Worm (Caenorhabditis elegans) whole organism, L4 larva: ENCODE measurements around the gene F59B10.3.

Source experiments
- D1046.2 ChIP-seq: fragments of 200-800 bp; sonication (Bioruptor generic); IDR thresholded peaks from 2 replicates; pipeline ENCODE4 v1.3.6; 2022; ENCODE audit warnings: missing genetic modification characterization, missing compliant biosample characterization
- F10B5.3 ChIP-seq: sonication (generic microtip); optimal IDR thresholded peaks from 2 replicates; lab custom pipeline; 2016; ENCODE audit warnings: mild to moderate bottlenecking, missing genetic modification characterization, missing compliant biosample characterization
- F37D6.2 ChIP-seq: sonication (generic microtip); optimal IDR thresholded peaks from 2 replicates; lab custom pipeline; 2016; ENCODE audit warnings: mild to moderate bottlenecking, missing genetic modification characterization, missing compliant biosample characterization
- F44E2.7 ChIP-seq: fragments of 200-800 bp; sonication (Bioruptor generic); IDR thresholded peaks from 2 replicates; pipeline ENCODE4 v2.1.2; 2022; ENCODE audit warnings: missing genetic modification characterization, missing compliant biosample characterization
- F49E8.2 ChIP-seq: sonication (generic microtip); optimal IDR thresholded peaks from 2 replicates; lab custom pipeline; 2016; ENCODE audit warnings: missing compliant biosample characterization, mild to moderate bottlenecking, missing genetic modification characterization, borderline replicate concordance
- T20F7.1 ChIP-seq: fragments of 200-800 bp; sonication (Bioruptor generic); optimal IDR thresholded peaks from 2 replicates; lab custom pipeline; 2018; ENCODE audit warnings: mild to moderate bottlenecking, missing genetic modification characterization, missing compliant biosample characterization
- Y5F2A.4 ChIP-seq: fragments of 200-800 bp; sonication (Bioruptor generic); optimal IDR thresholded peaks from 2 replicates; lab custom pipeline; 2018; ENCODE audit warnings: mild to moderate bottlenecking, missing genetic modification characterization, missing compliant biosample characterization
- aha-1 ChIP-seq: fragments of 150-350 bp; peaks from one replicate; lab custom pipeline; 2014; ENCODE audit warnings: missing biosample characterization, missing genetic modification characterization
- ama-1 ChIP-seq: fragments of 150-350 bp; optimal IDR thresholded peaks from 2 replicates; lab custom pipeline; 2014; ENCODE audit warnings: inconsistent platforms, mixed read lengths
- arid-1 ChIP-seq: fragments of 200-800 bp; sonication (Bioruptor generic); conservative IDR thresholded peaks from 2 replicates; pipeline ENCODE4 v1.3.6; 2022; ENCODE audit warnings: missing genetic modification reagents, missing genetic modification characterization, missing compliant biosample characterization
- attf-4 ChIP-seq: sonication (generic microtip); optimal IDR thresholded peaks from 3 replicates; lab custom pipeline; 2017; ENCODE audit warnings: missing biosample characterization, missing genetic modification characterization
- ceh-32 ChIP-seq: sonication (generic microtip); optimal IDR thresholded peaks from 2 replicates; lab custom pipeline; 2016; ENCODE audit warnings: mild to moderate bottlenecking, missing genetic modification characterization, missing compliant biosample characterization; ENCODE audit not compliant: poor library complexity
- ceh-44 ChIP-seq: fragments of 200-800 bp; sonication (Bioruptor generic); IDR thresholded peaks from 2 replicates; pipeline ENCODE4 v1.3.6; 2022; ENCODE audit warnings: missing genetic modification reagents, missing genetic modification characterization, missing compliant biosample characterization
- ceh-62 ChIP-seq: sonication (generic microtip); optimal IDR thresholded peaks from 2 replicates; lab custom pipeline; 2017; ENCODE audit warnings: missing biosample characterization, missing genetic modification characterization
- cey-2 ChIP-seq: sonication (generic microtip); optimal IDR thresholded peaks from 3 replicates; lab custom pipeline; 2017; ENCODE audit warnings: missing genetic modification characterization, mild to moderate bottlenecking, missing compliant biosample characterization, antibody characterized with exemption, borderline replicate concordance; ENCODE audit not compliant: insufficient read depth
- ctbp-1 ChIP-seq: fragments of 200-800 bp; sonication (Bioruptor generic); IDR thresholded peaks from 2 replicates; pipeline ENCODE4 v1.3.6; 2022; ENCODE audit warnings: missing genetic modification reagents, missing genetic modification characterization, missing compliant biosample characterization
- daf-19 ChIP-seq: fragments of 200-800 bp; sonication (Bioruptor generic); conservative IDR thresholded peaks from 2 replicates; pipeline ENCODE4 v1.3.6; 2022; ENCODE audit warnings: missing genetic modification characterization, missing compliant biosample characterization
- daf-8 ChIP-seq: fragments of 200-800 bp; sonication (Bioruptor generic); IDR thresholded peaks from 2 replicates; pipeline ENCODE4 v1.3.6; 2022; ENCODE audit warnings: missing genetic modification characterization, missing compliant biosample characterization
- dmd-8 ChIP-seq: fragments of 200-800 bp; sonication (Bioruptor generic); IDR thresholded peaks from 2 replicates; pipeline ENCODE4 v1.3.6; 2022; ENCODE audit warnings: missing genetic modification characterization, missing compliant biosample characterization
- dmd-9 ChIP-seq: fragments of 200-800 bp; sonication (Bioruptor generic); IDR thresholded peaks from 2 replicates; pipeline ENCODE4 v1.3.6; 2022; ENCODE audit warnings: missing genetic modification reagents, missing genetic modification characterization, missing compliant biosample characterization
- dpl-1 ChIP-seq: fragments of 150-350 bp; optimal IDR thresholded peaks from 2 replicates; lab custom pipeline; 2014; ENCODE audit warnings: missing biosample characterization, missing genetic modification reagents, missing genetic modification characterization
- duxl-1 ChIP-seq: sonication (generic microtip); optimal IDR thresholded peaks from 2 replicates; lab custom pipeline; 2016; ENCODE audit warnings: mild to moderate bottlenecking, missing genetic modification characterization, moderate library complexity, missing compliant biosample characterization; ENCODE audit not compliant: poor library complexity
- egl-27 ChIP-seq: sonication (generic microtip); optimal IDR thresholded peaks from 3 replicates; lab custom pipeline; 2017; ENCODE audit warnings: missing biosample characterization, missing genetic modification reagents, missing genetic modification characterization
- egl-43 ChIP-seq: fragments of 200-800 bp; sonication (Bioruptor generic); IDR thresholded peaks from 2 replicates; pipeline ENCODE4 v1.3.6; 2022; ENCODE audit warnings: missing genetic modification reagents, missing genetic modification characterization, missing compliant biosample characterization
- fos-1 ChIP-seq: fragments of 150-350 bp; optimal IDR thresholded peaks from 2 replicates; lab custom pipeline; 2014; ENCODE audit warnings: missing biosample characterization, missing genetic modification characterization
- hlh-30 ChIP-seq: sonication (generic microtip); optimal IDR thresholded peaks from 2 replicates; lab custom pipeline; 2017; ENCODE audit warnings: antibody characterized with exemption, mild to moderate bottlenecking, missing genetic modification characterization, missing compliant biosample characterization; ENCODE audit not compliant: insufficient read depth
- hmg-1.1 ChIP-seq: fragments of 200-800 bp; sonication (Bioruptor generic); IDR thresholded peaks from 2 replicates; pipeline ENCODE4 v1.3.6; 2022; ENCODE audit warnings: missing genetic modification reagents, missing genetic modification characterization, missing compliant biosample characterization
- lin-29 ChIP-seq: fragments of 200-800 bp; sonication (Bioruptor generic); IDR thresholded peaks from 2 replicates; pipeline ENCODE4 v1.3.6; 2022; ENCODE audit warnings: missing genetic modification reagents, missing genetic modification characterization, missing compliant biosample characterization
- lin-38 ChIP-seq: fragments of 200-800 bp; sonication (Bioruptor generic); IDR thresholded peaks from 2 replicates; pipeline ENCODE4 v1.3.6; 2022; ENCODE audit warnings: missing genetic modification reagents, missing genetic modification characterization, missing compliant biosample characterization
- lin-39 ChIP-seq: fragments of 150-350 bp; optimal IDR thresholded peaks from 2 replicates; lab custom pipeline; 2014; ENCODE audit warnings: missing biosample characterization, missing genetic modification reagents, missing genetic modification characterization
- lsy-2 ChIP-seq, 2 experiments: fragments of 150-350 bp in 1 of 2; sonication (generic microtip) in 1 of 2; optimal IDR thresholded peaks; 2 replicates each; lab custom pipeline; 2014 to 2017; ENCODE audit warnings: missing biosample characterization in 2 of 2, missing genetic modification characterization in 2 of 2
- mdt-29 ChIP-seq: fragments of 200-800 bp; sonication (Bioruptor generic); IDR thresholded peaks from 2 replicates; pipeline ENCODE4 v1.3.6; 2022; ENCODE audit warnings: missing genetic modification reagents, missing genetic modification characterization, missing compliant biosample characterization
- mep-1 ChIP-seq: fragments of 150-350 bp; sonication (generic microtip); optimal IDR thresholded peaks from 3 replicates; lab custom pipeline; 2014; ENCODE audit warnings: missing biosample characterization, missing genetic modification characterization
- mes-2 ChIP-seq: sonication (generic microtip); optimal IDR thresholded peaks from 2 replicates; lab custom pipeline; 2016; ENCODE audit warnings: missing genotype, mild to moderate bottlenecking, missing genetic modification characterization, missing compliant biosample characterization; ENCODE audit not compliant: poor library complexity, severe bottlenecking
- nhr-10 ChIP-seq: fragments of 150-350 bp; optimal IDR thresholded peaks from 2 replicates; lab custom pipeline; 2014; ENCODE audit warnings: missing biosample characterization, missing genetic modification characterization
- nhr-11 ChIP-seq: fragments of 150-350 bp; optimal IDR thresholded peaks from 2 replicates; lab custom pipeline; 2014; ENCODE audit warnings: missing biosample characterization, missing genetic modification characterization
- nhr-111 ChIP-seq: fragments of 200-800 bp; sonication (Bioruptor generic); optimal IDR thresholded peaks from 2 replicates; lab custom pipeline; 2018; ENCODE audit warnings: mild to moderate bottlenecking, missing genetic modification characterization, missing compliant biosample characterization
- nhr-25 ChIP-seq: sonication (generic microtip); optimal IDR thresholded peaks from 2 replicates; lab custom pipeline; 2017; ENCODE audit warnings: missing genetic modification characterization, mild to moderate bottlenecking, missing compliant biosample characterization, antibody characterized with exemption, moderate library complexity, borderline replicate concordance; ENCODE audit not compliant: insufficient read depth
- nhr-41 ChIP-seq: fragments of 200-800 bp; sonication (Bioruptor generic); IDR thresholded peaks from 2 replicates; pipeline ENCODE4 v1.3.6; 2022; ENCODE audit warnings: missing genetic modification reagents, missing genetic modification characterization, missing compliant biosample characterization
- nhr-48 ChIP-seq: sonication (generic microtip); optimal IDR thresholded peaks from 2 replicates; lab custom pipeline; 2016; ENCODE audit warnings: mild to moderate bottlenecking, missing genetic modification characterization, missing compliant biosample characterization
- nhr-6 ChIP-seq: fragments of 150-350 bp; optimal IDR thresholded peaks from 2 replicates; lab custom pipeline; 2014; ENCODE audit warnings: missing biosample characterization, missing genetic modification characterization
- nhr-77 ChIP-seq: fragments of 150-350 bp; optimal IDR thresholded peaks from 2 replicates; lab custom pipeline; 2014; ENCODE audit warnings: missing biosample characterization, missing genetic modification characterization
- pha-4 ChIP-seq, 2 experiments: fragments of 150-350 bp in 1 of 2; fragments of 200-800 bp in 1 of 2; sonication (Bioruptor generic) in 1 of 2; IDR thresholded peaks in 1 of 2; optimal IDR thresholded peaks in 1 of 2; 2 replicates each; pipeline versions ENCODE4 v1.3.6 to Lab custom; 2014 to 2022; ENCODE audit warnings: missing genetic modification characterization in 2 of 2, missing genetic modification reagents in 2 of 2, missing biosample characterization in 1 of 2, missing compliant biosample characterization in 1 of 2
- saeg-2 ChIP-seq: fragments of 200-800 bp; sonication (Bioruptor generic); IDR thresholded peaks from 2 replicates; pipeline ENCODE4 v1.3.6; 2022; ENCODE audit warnings: missing genetic modification reagents, missing genetic modification characterization, missing compliant biosample characterization
- snpc-4 ChIP-seq: fragments of 150-350 bp; optimal IDR thresholded peaks from 2 replicates; lab custom pipeline; 2014; ENCODE audit warnings: missing biosample characterization, missing genetic modification characterization
- tag-97 ChIP-seq: fragments of 200-800 bp; sonication (Bioruptor generic); IDR thresholded peaks from 2 replicates; pipeline ENCODE4 v1.3.6; 2022; ENCODE audit warnings: missing genetic modification characterization, missing compliant biosample characterization
- unc-130 ChIP-seq: sonication (generic microtip); optimal IDR thresholded peaks from 2 replicates; lab custom pipeline; 2016; ENCODE audit warnings: missing genetic modification reagents, missing genetic modification characterization, missing compliant biosample characterization
- unc-62 ChIP-seq, 3 experiments: fragments of 150-350 bp in 1 of 3; sonication (generic microtip); optimal IDR thresholded peaks in 2 of 3; peaks in 1 of 3; 1 replicate in 1 of 3; 2 replicates in 2 of 3; lab custom pipeline; 2014 to 2017; ENCODE audit warnings: missing biosample characterization in 3 of 3, missing genetic modification characterization in 3 of 3, missing genetic modification reagents in 3 of 3, missing genotype in 1 of 3
- zip-11 ChIP-seq: fragments of 200-800 bp; sonication (Bioruptor generic); IDR thresholded peaks from 2 replicates; pipeline ENCODE4 v1.3.6; 2022; ENCODE audit warnings: missing genetic modification characterization, missing compliant biosample characterization
- zip-2 ChIP-seq: fragments of 150-350 bp; optimal IDR thresholded peaks from 2 replicates; lab custom pipeline; 2014; ENCODE audit warnings: missing biosample characterization, missing genetic modification characterization
- ztf-11 ChIP-seq: fragments of 150-350 bp; optimal IDR thresholded peaks from 2 replicates; lab custom pipeline; 2014; ENCODE audit warnings: missing biosample characterization, missing genetic modification characterization

The F59B10.3 gene

ce11 chrII:10546784-10547087 lies 36.4 kb downstream of the F59B10.3 start:
- TF ChIP-seq ceh-62, result no peak
- TF ChIP-seq egl-43 (GFP tag; lab: Robert Waterston, UW), result no peak
- TF ChIP-seq Y5F2A.4 (GFP tag; lab: Kevin White, UChicago), result no peak
- peak; percentile 57 for TF ChIP-seq ama-1 (lab: Kevin White, UChicago)
- no peak for TF ChIP-seq cey-2 (tag; lab: Kevin White, UChicago)
- peak; percentile 22 for TF ChIP-seq nhr-77 (tag; lab: Kevin White, UChicago)
- TF ChIP-seq ceh-44 (GFP tag; lab: Robert Waterston, UW), result no peak
- TF ChIP-seq attf-4 (tag; lab: Kevin White, UChicago), result no peak
- no peak for TF ChIP-seq tag-97 (GFP tag; lab: Robert Waterston, UW)
- TF ChIP-seq F10B5.3 (tag; lab: Kevin White, UChicago), result no peak
- TF ChIP-seq hlh-30 (tag; lab: Kevin White, UChicago), result no peak
- peak; percentile 39 for TF ChIP-seq T20F7.1
- TF ChIP-seq dmd-9 (GFP tag; lab: Robert Waterston, UW), result no peak
- no peak for TF ChIP-seq daf-8 (GFP tag; lab: Robert Waterston, UW)
- no peak for TF ChIP-seq hmg-1.1 (GFP tag; lab: Robert Waterston, UW)
- no peak for TF ChIP-seq duxl-1 (tag; lab: Kevin White, UChicago)
- no peak for TF ChIP-seq F49E8.2 (tag; lab: Kevin White, UChicago)
- TF ChIP-seq ztf-11, result no peak
- no peak for TF ChIP-seq lin-29 (GFP tag; lab: Robert Waterston, UW)
- no peak for TF ChIP-seq egl-27 (tag; lab: Kevin White, UChicago)
- TF ChIP-seq dmd-8 (GFP tag; lab: Robert Waterston, UW), result no peak
- TF ChIP-seq arid-1 (GFP tag; lab: Robert Waterston, UW), result no peak
- TF ChIP-seq daf-19 (GFP tag; lab: Robert Waterston, UW), result no peak
- TF ChIP-seq unc-130 (GFP tag; lab: Kevin White, UChicago), result no peak
- no peak for TF ChIP-seq nhr-6 (tag; lab: Kevin White, UChicago)
- peak in 1 of 2 experiments; percentile 19 for TF ChIP-seq lsy-2 (tag; optimal IDR thresholded peaks at IDR 0.05; lab: Kevin White, UChicago)
- no peak for TF ChIP-seq snpc-4
- no peak for TF ChIP-seq nhr-111 (GFP tag; lab: Kevin White, UChicago)
- no peak for TF ChIP-seq zip-11 (GFP tag; lab: Robert Waterston, UW)
- no peak; the same call in 1 of the 2 replicates for TF ChIP-seq ctbp-1 (GFP tag; lab: Robert Waterston, UW)
- no peak for TF ChIP-seq fos-1 (tag; lab: Kevin White, UChicago)
- no peak for TF ChIP-seq lin-39 (tag; lab: Kevin White, UChicago)
- TF ChIP-seq zip-2, result no peak
- TF ChIP-seq nhr-10 (tag; lab: Kevin White, UChicago), result no peak
- TF ChIP-seq aha-1, result no peak
- TF ChIP-seq dpl-1 (GFP tag; lab: Kevin White, UChicago), result no peak
- peak; percentile 20 for TF ChIP-seq nhr-25
- TF ChIP-seq F44E2.7 (GFP tag; lab: Robert Waterston, UW), result no peak
- TF ChIP-seq lin-38 (GFP tag; lab: Robert Waterston, UW), result no peak
- peak; percentile 18 for TF ChIP-seq mep-1
- no peak for TF ChIP-seq F37D6.2
- TF ChIP-seq unc-62 (GFP tag; optimal IDR thresholded peaks at IDR 0.05 in 1 of 2; lab: Kevin White, UChicago), result peak in 1 of 2 experiments; percentile 69
- TF ChIP-seq unc-62 (tag; optimal IDR thresholded peaks at IDR 0.05; lab: Kevin White, UChicago), result no peak
- TF ChIP-seq pha-4 (GFP tag; IDR thresholded peaks at IDR 0.05; lab: Robert Waterston, UW), result no peak
- TF ChIP-seq pha-4 (tag; optimal IDR thresholded peaks at IDR 0.05; lab: Kevin White, UChicago), result no peak
- no peak for TF ChIP-seq ceh-32
- TF ChIP-seq D1046.2, result no peak
- TF ChIP-seq nhr-41 (GFP tag; lab: Robert Waterston, UW), result no peak
- TF ChIP-seq nhr-11, result no peak
- no peak for TF ChIP-seq nhr-48 (tag; lab: Kevin White, UChicago)
- TF ChIP-seq mes-2 (tag; lab: Kevin White, UChicago), result no peak
- TF ChIP-seq mdt-29, result no peak
- no peak for TF ChIP-seq saeg-2
